Worm (Caenorhabditis elegans): ENCODE measurements around the gene F47B7.5.

Gene F47B7.5

ce11 chrX:3759820-3760219 is 8.8 kb downstream of the F47B7.5 start (continued):
- TF ChIP-seq C34B4.2 (tag; optimal IDR thresholded peaks at IDR 0.05): no peak
- no peak for TF ChIP-seq hlh-4 (tag; optimal IDR thresholded peaks at IDR 0.05)
- no peak for TF ChIP-seq dpl-1 (GFP tag; optimal IDR thresholded peaks at IDR 0.05)
- no peak for TF ChIP-seq efl-1 (optimal IDR thresholded peaks at IDR 0.05)
- no peak for TF ChIP-seq efl-1 (GFP tag; optimal IDR thresholded peaks at IDR 0.05 in 1 of 2)
- TF ChIP-seq elt-2 (tag; optimal IDR thresholded peaks at IDR 0.05): no peak
- no peak for TF ChIP-seq lin-15B (tag; optimal IDR thresholded peaks at IDR 0.05)

- TF ChIP-seq nhr-28 (tag; optimal IDR thresholded peaks at IDR 0.05) (no peak), lin-35 (GFP tag; optimal IDR thresholded peaks at IDR 0.05) (no peak), C16A3.4 (tag; optimal IDR thresholded peaks at IDR 0.05) (no peak), skn-1 (tag; optimal IDR thresholded peaks at IDR 0.05) (no peak), lir-3 (tag; optimal IDR thresholded peaks at IDR 0.05; ENCODE audit: poor library complexity) (no peak), lsy-2 (tag; optimal IDR thresholded peaks at IDR 0.05) (no peak), fos-1 (tag; optimal IDR thresholded peaks at IDR 0.05) (no peak), ztf-11 (tag; optimal IDR thresholded peaks at IDR 0.05) (no peak), snpc-4 (tag; optimal IDR thresholded peaks at IDR 0.05) (no peak)
These were observed 9.3 kb downstream of the F47B7.5 start, which contains the start of gene T14G12.6 for ce11 chrX:3759345-3759744. TSS of gene T14G12.6 (minus strand) at chrX:3759445.

ce11 chrX:3758399-3758798 is 10.2 kb downstream of the F47B7.5 start, which contains the start of gene T14G12.12:
TSS of gene T14G12.12 (minus strand) at chrX:3758499.
- TF ChIP-seq nhr-20 (tag; optimal IDR thresholded peaks at IDR 0.05): no peak

ce11 chrX:3756238-3756637 is 12.4 kb downstream of the F47B7.5 start:
- TF ChIP-seq rnt-1 (tag; optimal IDR thresholded peaks at IDR 0.05) (peak; percentile 31), elt-3 (tag; optimal IDR thresholded peaks at IDR 0.05) (peak; percentile 4 to 94 (median 63)), skn-1 (tag; optimal IDR thresholded peaks at IDR 0.05) (no peak), C16A3.4 (tag; optimal IDR thresholded peaks at IDR 0.05) (no peak), hpl-2 (GFP tag; optimal IDR thresholded peaks at IDR 0.05) (no peak)

- TF ChIP-seq nhr-85 (tag) (peak; percentile 21), vab-15 (tag; optimal IDR thresholded peaks at IDR 0.05) (no peak), efl-1 (optimal IDR thresholded peaks at IDR 0.05) (no peak), efl-1 (GFP tag; optimal IDR thresholded peaks at IDR 0.05 in 1 of 2) (no peak), sptf-1 (tag; optimal IDR thresholded peaks at IDR 0.05) (no peak), elt-3 (tag; optimal IDR thresholded peaks at IDR 0.05) (peak in 5 of 6 experiments; percentile 5 to 89 (median 63)), aly-2 (tag; optimal IDR thresholded peaks at IDR 0.05) (no peak)
These were observed 12.9 kb downstream of the F47B7.5 start for ce11 chrX:3755753-3756152.

- TF ChIP-seq ceh-88 (GFP tag; IDR thresholded peaks at IDR 0.05) (no peak), blmp-1 (tag; optimal IDR thresholded peaks at IDR 0.05) (no peak), nhr-76 (tag; optimal IDR thresholded peaks at IDR 0.05) (no peak), lin-35 (GFP tag; optimal IDR thresholded peaks at IDR 0.05) (no peak), lin-13 (GFP tag; optimal IDR thresholded peaks at IDR 0.05) (no peak), lin-39 (tag; optimal IDR thresholded peaks at IDR 0.05) (no peak), F16B12.6 (tag; optimal IDR thresholded peaks at IDR 0.05) (no peak), grh-1 (GFP tag; IDR thresholded peaks at IDR 0.05) (no peak), lin-15B (tag; optimal IDR thresholded peaks at IDR 0.05) (no peak), tlp-1 (tag; optimal IDR thresholded peaks at IDR 0.05) (no peak), jun-1 (tag; optimal IDR thresholded peaks at IDR 0.05) (no peak), pqm-1 (tag; optimal IDR thresholded peaks at IDR 0.05) (no peak), nhr-77 (tag; optimal IDR thresholded peaks at IDR 0.05) (no peak)
These were observed 16.2 kb downstream of the F47B7.5 start for ce11 chrX:3752443-3752842.
